Worm (Caenorhabditis elegans) whole organism, L1 larva: ENCODE data around the gene srh-295.

ENCODE experiments used
- alr-1 ChIP-seq: fragments of 200-800 bp; sonication (Bioruptor generic); optimal IDR thresholded peaks from 2 replicates; lab custom pipeline; 2018; ENCODE audit warnings: borderline replicate concordance, mild to moderate bottlenecking, missing genetic modification characterization, missing compliant biosample characterization
- ama-1 ChIP-seq: fragments of 150-350 bp; optimal IDR thresholded peaks from 2 replicates; lab custom pipeline; 2014
- ces-1 ChIP-seq: fragments of 150-350 bp; optimal IDR thresholded peaks from 2 replicates; lab custom pipeline; 2014; ENCODE audit warnings: missing biosample characterization, missing genetic modification reagents, missing genetic modification characterization
- egl-13 ChIP-seq: sonication (generic microtip); optimal IDR thresholded peaks from 2 replicates; lab custom pipeline; 2016; ENCODE audit warnings: missing genotype, missing genetic modification reagents, missing genetic modification characterization, missing compliant biosample characterization
- egl-27 ChIP-seq, 2 experiments: fragments of 150-350 bp in 1 of 2; sonication (generic microtip); optimal IDR thresholded peaks; 3 replicates each; lab custom pipeline; 2017 to 2018; ENCODE audit warnings: missing biosample characterization in 2 of 2, missing genetic modification characterization in 2 of 2, missing genetic modification reagents in 2 of 2
- fos-1 ChIP-seq: fragments of 150-350 bp; optimal IDR thresholded peaks from 2 replicates; lab custom pipeline; 2014; ENCODE audit warnings: missing biosample characterization, missing genetic modification characterization
- hlh-17 ChIP-seq: fragments of 200-800 bp; sonication (Bioruptor generic); optimal IDR thresholded peaks from 2 replicates; lab custom pipeline; 2018; ENCODE audit warnings: missing genetic modification characterization, mild to moderate bottlenecking, missing compliant biosample characterization, moderate library complexity, borderline replicate concordance
- lin-13 ChIP-seq: fragments of 150-350 bp; optimal IDR thresholded peaks from 2 replicates; lab custom pipeline; 2014; ENCODE audit warnings: missing biosample characterization, missing genetic modification reagents, missing genetic modification characterization
- lin-15B ChIP-seq: fragments of 150-350 bp; sonication (generic microtip); optimal IDR thresholded peaks from 3 replicates; lab custom pipeline; 2014; ENCODE audit warnings: missing biosample characterization, missing genetic modification characterization
- lin-39 ChIP-seq: fragments of 150-350 bp; optimal IDR thresholded peaks from 2 replicates; lab custom pipeline; 2014; ENCODE audit warnings: missing biosample characterization, missing genetic modification reagents, missing genetic modification characterization
- pqm-1 ChIP-seq: sonication (generic microtip); optimal IDR thresholded peaks from 3 replicates; lab custom pipeline; 2017; ENCODE audit warnings: missing biosample characterization, missing genetic modification characterization
- zag-1 ChIP-seq: fragments of 150-350 bp; optimal IDR thresholded peaks from 2 replicates; lab custom pipeline; 2014; ENCODE audit warnings: missing biosample characterization, missing genetic modification characterization

DNA sequence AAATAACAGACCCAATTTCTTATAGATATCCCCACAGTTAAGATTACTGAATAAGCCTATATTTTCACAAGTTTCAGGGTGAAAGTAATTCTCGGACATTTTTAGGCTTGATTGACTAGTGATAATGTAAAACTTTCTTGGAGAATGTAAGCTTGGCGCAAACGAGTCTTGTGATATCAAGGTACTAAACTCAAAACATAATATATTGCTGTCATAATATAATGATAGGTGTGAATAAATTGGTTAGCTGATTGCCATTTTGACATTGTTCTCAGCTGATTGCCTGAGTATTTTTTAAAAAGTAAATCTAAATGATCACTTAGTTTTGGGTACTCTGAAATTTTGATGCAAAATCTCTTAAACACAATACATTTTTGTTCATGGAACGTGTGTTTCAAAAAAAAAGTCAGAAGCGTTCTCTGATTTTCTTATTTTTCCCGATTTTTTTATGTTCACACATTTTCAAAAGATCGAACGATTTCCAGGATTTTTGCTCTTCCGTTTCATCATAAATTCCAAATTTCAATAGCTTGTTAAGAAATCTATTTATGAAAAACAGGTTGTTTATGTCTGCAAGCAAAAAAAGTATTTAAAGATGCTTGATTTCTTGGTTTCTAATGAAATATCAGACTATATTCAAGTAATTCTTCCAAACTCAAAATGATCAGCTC, 49.0 kb upstream of the srh-295 start, which contains the start of the genes srw-19 and srx-51:
- no peak for TF ChIP-seq lin-39 (tag; lab: Kevin White, UChicago)
- TF ChIP-seq lin-15B (tag; lab: Kevin White, UChicago) = no peak
- no peak for TF ChIP-seq ces-1 (GFP tag; lab: Kevin White, UChicago)
- no peak for TF ChIP-seq lin-13
- TF ChIP-seq alr-1 (tag; lab: Kevin White, UChicago) = no peak
- no peak for TF ChIP-seq hlh-17
- TF ChIP-seq egl-27 (tag; optimal IDR thresholded peaks at IDR 0.05; lab: Kevin White, UChicago) = no peak
- TF ChIP-seq fos-1 (tag; lab: Kevin White, UChicago) = no peak
- no peak for TF ChIP-seq pqm-1 (tag; lab: Kevin White, UChicago)
- TF ChIP-seq ama-1 (lab: Kevin White, UChicago) = no peak
- TF ChIP-seq egl-13 (tag; lab: Kevin White, UChicago) = no peak
- no peak for TF ChIP-seq zag-1
